Fruit fly (Drosophila melanogaster): ENCODE results near the gene atk.

DNA sequence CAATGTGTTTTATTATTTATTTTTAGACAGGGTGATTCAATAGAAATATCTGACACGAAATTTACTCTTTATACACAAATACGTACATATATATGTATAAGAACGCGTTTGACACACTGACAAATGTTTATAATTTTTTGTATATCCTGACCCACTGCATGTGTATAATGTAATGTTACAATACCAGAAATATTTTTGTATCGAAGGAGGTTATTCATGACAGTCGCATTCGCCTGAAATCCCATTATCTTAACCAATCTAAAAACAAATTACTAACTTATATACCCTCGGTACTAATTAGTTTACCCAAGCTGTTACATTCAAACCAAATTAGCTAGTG lies 29.6 kb upstream of the atk start:
- no peak for TF ChIP-seq usp (GFP tag; optimal IDR thresholded peaks at IDR 0.05)
- no peak for TF ChIP-seq pan (optimal IDR thresholded peaks at IDR 0.05)
- no peak for TF ChIP-seq Dll (optimal IDR thresholded peaks at IDR 0.05)
- no peak for TF ChIP-seq CG8478 (optimal IDR thresholded peaks at IDR 0.05)
- no peak for TF ChIP-seq psq (optimal IDR thresholded peaks at IDR 0.05)
- no peak for TF ChIP-seq EcR (GFP tag; optimal IDR thresholded peaks at IDR 0.05)
